Fruit fly (Drosophila melanogaster) whole organism, embryonic: ENCODE measurements around the gene CG42781.
A peak's percentile ranks its signal among the peaks of the same experiment; 100 is the strongest.

Experiments used
- CG10147 ChIP-seq: fragments of 200-800 bp; sonication (Bioruptor generic); optimal IDR thresholded peaks from 2 replicates; lab custom pipeline; 2019; ENCODE audit warnings: missing biosample characterization, mild to moderate bottlenecking, missing genetic modification characterization, moderate library complexity
- CG11093 ChIP-seq: fragments of 200-800 bp; sonication (Bioruptor generic); IDR thresholded peaks from 3 replicates; pipeline ENCODE4 v1.3.6; 2022; ENCODE audit warnings: missing biosample characterization, missing genetic modification characterization
- CG11504 ChIP-seq: fragments of 200-800 bp; sonication (Bioruptor generic); optimal IDR thresholded peaks from 3 replicates; lab custom pipeline; 2019; ENCODE audit warnings: missing biosample characterization, mild to moderate bottlenecking, missing genetic modification characterization, moderate library complexity
- CG11695 ChIP-seq: fragments of 200-800 bp; sonication (Bioruptor generic); IDR thresholded peaks from 3 replicates; pipeline ENCODE4 v1.3.6; 2022; ENCODE audit warnings: missing biosample characterization, missing genetic modification characterization
- CG12104 ChIP-seq: fragments of 200-800 bp; sonication (Bioruptor generic); optimal IDR thresholded peaks from 3 replicates; lab custom pipeline; 2016; ENCODE audit warnings: missing biosample characterization, missing genetic modification characterization
- CG12299 ChIP-seq: fragments of 200-800 bp; sonication (Bioruptor generic); optimal IDR thresholded peaks from 2 replicates; lab custom pipeline; 2018; ENCODE audit warnings: missing biosample characterization, mild to moderate bottlenecking, missing genetic modification characterization
- CG14667 ChIP-seq: fragments of 200-800 bp; sonication (Bioruptor generic); IDR thresholded peaks from 2 replicates; pipeline ENCODE4 v1.3.6; 2022; ENCODE audit warnings: missing biosample characterization, missing genetic modification characterization
- CG14710 ChIP-seq: fragments of 200-800 bp; sonication (Bioruptor generic); optimal IDR thresholded peaks from 3 replicates; lab custom pipeline; 2019; ENCODE audit warnings: missing biosample characterization, mild to moderate bottlenecking, missing genetic modification characterization, moderate library complexity
- CG1529 ChIP-seq: fragments of 200-800 bp; sonication (Bioruptor generic); optimal IDR thresholded peaks from 3 replicates; lab custom pipeline; 2018; ENCODE audit warnings: missing biosample characterization, missing genetic modification characterization
- CG17328 ChIP-seq: fragments of 200-800 bp; sonication (Bioruptor generic); IDR thresholded peaks from 2 replicates; pipeline ENCODE4 v1.3.6; 2022; ENCODE audit warnings: missing biosample characterization, missing genetic modification characterization
- CG17385 ChIP-seq: fragments of 200-800 bp; sonication (Bioruptor generic); optimal IDR thresholded peaks from 3 replicates; lab custom pipeline; 2018; ENCODE audit warnings: missing biosample characterization, mild to moderate bottlenecking, missing genetic modification characterization
- CG17829 ChIP-seq: fragments of 200-800 bp; optimal IDR thresholded peaks from 2 replicates; lab custom pipeline; 2019; ENCODE audit warnings: missing biosample characterization, mild to moderate bottlenecking, missing genetic modification characterization, moderate library complexity
- CG2129 ChIP-seq: fragments of 200-800 bp; sonication (Bioruptor generic); IDR thresholded peaks from 2 replicates; pipeline ENCODE4 v1.3.6; 2022; ENCODE audit warnings: missing biosample characterization, missing genetic modification characterization; ENCODE audit not compliant: partially characterized antibody
- CG2712 ChIP-seq: fragments of 200-800 bp; optimal IDR thresholded peaks from 3 replicates; lab custom pipeline; 2019; ENCODE audit warnings: missing biosample characterization, mild to moderate bottlenecking, missing genetic modification characterization, moderate library complexity
- CG32767 ChIP-seq: fragments of 200-800 bp; sonication (Bioruptor generic); IDR thresholded peaks from 2 replicates; pipeline ENCODE4 v1.3.6; 2022; ENCODE audit warnings: missing biosample characterization, missing genetic modification characterization
- CG34224 ChIP-seq: fragments of 200-800 bp; sonication (Bioruptor generic); IDR thresholded peaks from 3 replicates; pipeline ENCODE4 v1.3.6; 2022; ENCODE audit warnings: missing biosample characterization, missing genetic modification characterization; ENCODE audit not compliant: partially characterized antibody
- CG4328 ChIP-seq: fragments of 200-800 bp; sonication (Bioruptor generic); optimal IDR thresholded peaks from 3 replicates; lab custom pipeline; 2017; ENCODE audit warnings: missing biosample characterization, missing genetic modification reagents, missing genetic modification characterization
- CG43689 ChIP-seq: fragments of 200-800 bp; sonication (Bioruptor generic); IDR thresholded peaks from 2 replicates; pipeline ENCODE4 v1.3.6; 2022; ENCODE audit warnings: missing biosample characterization, missing genetic modification characterization
- CG4854 ChIP-seq: fragments of 200-800 bp; sonication (Bioruptor generic); optimal IDR thresholded peaks from 2 replicates; lab custom pipeline; 2016; ENCODE audit warnings: missing biosample characterization, missing genetic modification characterization, inconsistent platforms
- CG8478 ChIP-seq: fragments of >200 bp; optimal IDR thresholded peaks from 2 replicates; lab custom pipeline; 2018
- CHES-1-like ChIP-seq: fragments of 200-800 bp; sonication (Bioruptor generic); optimal IDR thresholded peaks from 2 replicates; lab custom pipeline; 2016; ENCODE audit warnings: missing biosample characterization, missing genetic modification characterization
- CkIIα-i1 ChIP-seq: fragments of 200-800 bp; sonication (Bioruptor generic); IDR thresholded peaks from 2 replicates; pipeline ENCODE4 v1.3.6; 2022; ENCODE audit warnings: missing biosample characterization, missing genetic modification characterization
- Dip2 ChIP-seq: fragments of 200-800 bp; sonication (Bioruptor generic); IDR thresholded peaks from 2 replicates; pipeline ENCODE4 v1.3.6; 2022; ENCODE audit warnings: missing biosample characterization, missing genetic modification characterization
- Dip3 ChIP-seq: fragments of 200-800 bp; sonication (Bioruptor generic); optimal IDR thresholded peaks from 3 replicates; lab custom pipeline; 2016; ENCODE audit warnings: missing biosample characterization, missing genetic modification characterization
- ERR ChIP-seq: fragments of 200-800 bp; sonication (Bioruptor generic); optimal IDR thresholded peaks from 2 replicates; lab custom pipeline; 2016; ENCODE audit warnings: missing biosample characterization, missing genetic modification characterization
- Fer3 ChIP-seq: fragments of 200-800 bp; sonication (Bioruptor generic); optimal IDR thresholded peaks from 2 replicates; lab custom pipeline; 2018; ENCODE audit warnings: missing biosample characterization, mild to moderate bottlenecking, missing genetic modification characterization, moderate library complexity
- GATAe ChIP-seq: fragments of 200-800 bp; sonication (Bioruptor generic); conservative IDR thresholded peaks from 2 replicates; pipeline ENCODE4 v1.3.6; 2022; ENCODE audit warnings: missing biosample characterization, missing genetic modification characterization
- H2.0 ChIP-seq: fragments of 200-800 bp; sonication (Bioruptor generic); IDR thresholded peaks from 2 replicates; pipeline ENCODE4 v1.3.6; 2022; ENCODE audit warnings: missing biosample characterization, missing genetic modification characterization
- Meics ChIP-seq: fragments of 200-800 bp; sonication (Bioruptor generic); optimal IDR thresholded peaks from 2 replicates; lab custom pipeline; 2017; ENCODE audit warnings: missing biosample characterization, mild to moderate bottlenecking, missing genetic modification characterization
- NC2α ChIP-seq: fragments of 200-800 bp; sonication (Bioruptor generic); optimal IDR thresholded peaks from 2 replicates; lab custom pipeline; 2016; ENCODE audit warnings: missing biosample characterization, missing genetic modification characterization
- NfI ChIP-seq: fragments of 200-800 bp; sonication (Bioruptor generic); optimal IDR thresholded peaks from 3 replicates; lab custom pipeline; 2018; ENCODE audit warnings: missing biosample characterization, mild to moderate bottlenecking, missing genetic modification characterization, moderate library complexity
- Scr ChIP-seq: fragments of 200-800 bp; sonication (Bioruptor generic); IDR thresholded peaks from 2 replicates; pipeline ENCODE4 v1.3.6; 2022; ENCODE audit warnings: missing biosample characterization, missing genetic modification characterization; ENCODE audit not compliant: partially characterized antibody
- Tbp ChIP-seq: fragments of >200 bp; optimal IDR thresholded peaks from 2 replicates; lab custom pipeline; 2018; ENCODE audit warnings: missing biosample characterization, missing genetic modification characterization
- ase ChIP-seq: fragments of 200-800 bp; sonication (Bioruptor generic); IDR thresholded peaks from 3 replicates; pipeline ENCODE4 v1.3.6; 2022; ENCODE audit warnings: missing biosample characterization, missing genetic modification characterization
- bbx ChIP-seq: fragments of 200-800 bp; sonication (Bioruptor generic); IDR thresholded peaks from 2 replicates; pipeline ENCODE4 v1.3.6; 2022; ENCODE audit warnings: missing biosample characterization, missing genetic modification characterization; ENCODE audit not compliant: partially characterized antibody
- bcd ChIP-seq: fragments of 200-800 bp; sonication (Bioruptor generic); optimal IDR thresholded peaks from 2 replicates; lab custom pipeline; 2017; ENCODE audit warnings: missing biosample characterization, mild to moderate bottlenecking, missing genetic modification characterization
- croc ChIP-seq: fragments of 200-800 bp; sonication (Bioruptor generic); conservative IDR thresholded peaks from 3 replicates; pipeline ENCODE4 v1.3.6; 2022; ENCODE audit warnings: missing biosample characterization, missing genetic modification characterization
- da ChIP-seq: fragments of 200-800 bp; sonication (Bioruptor generic); optimal IDR thresholded peaks from 2 replicates; lab custom pipeline; 2016; ENCODE audit warnings: missing biosample characterization, missing genetic modification characterization
- dm ChIP-seq: fragments of 200-800 bp; sonication (Bioruptor generic); optimal IDR thresholded peaks from 3 replicates; lab custom pipeline; 2016; ENCODE audit warnings: missing biosample characterization, missing genetic modification characterization
- gcm ChIP-seq: fragments of 200-800 bp; sonication (Bioruptor generic); optimal IDR thresholded peaks from 2 replicates; lab custom pipeline; 2019; ENCODE audit warnings: missing biosample characterization, mild to moderate bottlenecking, missing genetic modification characterization, moderate library complexity
- grn ChIP-seq: fragments of 200-800 bp; sonication (Bioruptor generic); optimal IDR thresholded peaks from 3 replicates; lab custom pipeline; 2017; ENCODE audit warnings: missing biosample characterization, missing genetic modification characterization
- hb ChIP-seq: fragments of 200-800 bp; sonication (Bioruptor generic); IDR thresholded peaks from 3 replicates; pipeline ENCODE4 v1.3.6; 2022; ENCODE audit warnings: missing biosample characterization, missing genetic modification characterization; ENCODE audit not compliant: partially characterized antibody
- jumu ChIP-seq: fragments of 200-800 bp; sonication (Bioruptor generic); optimal IDR thresholded peaks from 3 replicates; lab custom pipeline; 2016; ENCODE audit warnings: missing biosample characterization, missing genetic modification characterization
- nom ChIP-seq: fragments of 200-800 bp; sonication (Bioruptor generic); optimal IDR thresholded peaks from 2 replicates; lab custom pipeline; 2017; ENCODE audit warnings: missing biosample characterization, missing genetic modification characterization, mild to moderate bottlenecking, moderate library complexity, missing genetic modification reagents
- odd ChIP-seq: fragments of 200-800 bp; sonication (Bioruptor generic); optimal IDR thresholded peaks from 2 replicates; lab custom pipeline; 2017; ENCODE audit warnings: missing biosample characterization, mild to moderate bottlenecking, missing genetic modification characterization
- pnt ChIP-seq: fragments of 200-800 bp; sonication (Bioruptor generic); optimal IDR thresholded peaks from 3 replicates; lab custom pipeline; 2016; ENCODE audit warnings: missing biosample characterization, missing genetic modification characterization
- prd ChIP-seq, 3 experiments: fragments of >200 bp in 2 of 3; fragments of 200-800 bp in 1 of 3; sonication (Bioruptor generic) in 1 of 3; optimal IDR thresholded peaks in 2 of 3; IDR thresholded peaks in 1 of 3; 2 replicates in 2 of 3; 3 replicates in 1 of 3; pipeline versions ENCODE4 v1.3.6 to Lab custom; 2017 to 2022; ENCODE audit warnings: missing biosample characterization in 1 of 3, missing genetic modification characterization in 1 of 3
- schlank ChIP-seq: fragments of 200-800 bp; sonication (Bioruptor generic); optimal IDR thresholded peaks from 2 replicates; lab custom pipeline; 2018; ENCODE audit warnings: missing biosample characterization, mild to moderate bottlenecking, missing genetic modification characterization
- trem ChIP-seq: fragments of 200-800 bp; optimal IDR thresholded peaks from 3 replicates; lab custom pipeline; 2019; ENCODE audit warnings: missing biosample characterization, mild to moderate bottlenecking, missing genetic modification characterization, moderate library complexity
- wek ChIP-seq: fragments of 200-800 bp; sonication (Bioruptor generic); optimal IDR thresholded peaks from 3 replicates; lab custom pipeline; 2018; ENCODE audit warnings: missing biosample characterization, mild to moderate bottlenecking, missing genetic modification characterization, moderate library complexity
- zen2 ChIP-seq: fragments of 200-800 bp; sonication (Bioruptor generic); IDR thresholded peaks from 3 replicates; pipeline ENCODE4 v1.3.6; 2022; ENCODE audit warnings: missing biosample characterization, missing genetic modification characterization; ENCODE audit not compliant: partially characterized antibody

CG42781 gene

dm6 chrX:7333298-7333743, 49.5 kb downstream of the CG42781 start (continued):
- TF ChIP-seq CHES-1-like (GFP tag; lab: Kevin White, UChicago) (no peak), Dip2 (no peak), CG2712 (tag; lab: Kevin White, UChicago) (no peak), Dip3 (GFP tag; lab: Kevin White, UChicago) (no peak), CG11093 (GFP tag; lab: Robert Waterston, UW) (no peak), CkIIα-i1 (GFP tag; lab: Robert Waterston, UW) (no peak), CG12104 (GFP tag; lab: Kevin White, UChicago) (no peak), CG14710 (tag; lab: Kevin White, UChicago) (peak; percentile 35), CG8478 (lab: Kevin White, UChicago) (no peak), dm (GFP tag; lab: Kevin White, UChicago) (no peak), da (no peak), zen2 (GFP tag; lab: Robert Waterston, UW) (no peak), ase (GFP tag; lab: Robert Waterston, UW) (no peak; the same call in 2 of the 3 replicates), H2.0 (GFP tag; lab: Robert Waterston, UW) (0 out of 2 replicates have a peak, but pooled peaks have one; percentile 8), CG17328 (GFP tag; lab: Robert Waterston, UW) (no peak), schlank (tag; lab: Kevin White, UChicago) (peak; percentile 34), Fer3 (tag; lab: Kevin White, UChicago) (peak; percentile 16), CG17829 (no peak), CG34224 (no peak), NC2α (GFP tag; lab: Kevin White, UChicago) (peak; percentile 18), ERR (no peak), CG32767 (GFP tag; lab: Robert Waterston, UW) (no peak), NfI (no peak), CG14667 (GFP tag; lab: Robert Waterston, UW) (no peak), CG11504 (tag; lab: Kevin White, UChicago) (no peak), pnt (GFP tag; lab: Kevin White, UChicago) (no peak), CG11695 (GFP tag; lab: Robert Waterston, UW) (peak; percentile 58; the same call in 2 of the 3 replicates), Tbp (no peak), CG12299 (tag; lab: Kevin White, UChicago) (no peak), Meics (GFP tag; lab: Kevin White, UChicago) (no peak), CG43689 (no peak), prd (optimal IDR thresholded peaks at IDR 0.05; lab: Kevin White, UChicago) (no peak), prd (GFP tag; IDR thresholded peaks at IDR 0.05; lab: Robert Waterston, UW) (peak; percentile 36; the same call in 1 of the 3 replicates), CG2129 (GFP tag; lab: Robert Waterston, UW) (no peak), bcd (GFP tag; lab: Kevin White, UChicago) (peak; percentile 24), jumu (no peak), CG4854 (GFP tag; lab: Kevin White, UChicago) (peak; percentile 47), croc (no peak), grn (GFP tag; lab: Kevin White, UChicago) (peak; percentile 31), wek (GFP tag; lab: Kevin White, UChicago) (peak; percentile 78), nom (no peak), Scr (GFP tag; lab: Robert Waterston, UW) (no peak), CG4328 (peak; percentile 49), trem (tag; lab: Kevin White, UChicago) (no peak), bbx (GFP tag; lab: Robert Waterston, UW) (no peak), odd (GFP tag; lab: Kevin White, UChicago) (peak; percentile 38), GATAe (GFP tag; lab: Robert Waterston, UW) (peak; percentile 36; the same call in 1 of the 2 replicates), hb (GFP tag; lab: Robert Waterston, UW) (no peak), CG10147 (GFP tag; lab: Kevin White, UChicago) (peak; percentile 44), CG1529 (GFP tag; lab: Kevin White, UChicago) (no peak), CG17385 (GFP tag; lab: Kevin White, UChicago) (peak; percentile 16), gcm (GFP tag; lab: Kevin White, UChicago) (no peak)
